Worm (Caenorhabditis elegans): ENCODE data around the gene Y32G9B.1.
A peak's percentile ranks its signal among the peaks of the same experiment; 100 is the strongest.

Gene Y32G9B.1

ce11 chrV:1774874-1775589, 54.8 kb downstream of the Y32G9B.1 start, which contains the start of gene F36H9.7:
Gene F36H9.7 (minus strand): TSS chrV:1774924.
- TF ChIP-seq nhr-90 (tag; optimal IDR thresholded peaks at IDR 0.05) (no peak), B0261.1 (tag; optimal IDR thresholded peaks at IDR 0.05) (no peak), ceh-58 (GFP tag; IDR thresholded peaks at IDR 0.05) (no peak), ceh-40 (GFP tag; IDR thresholded peaks at IDR 0.05) (no peak), ceh-100 (GFP tag; IDR thresholded peaks at IDR 0.05) (no peak), Y67H2A.10 (GFP tag; conservative IDR thresholded peaks at IDR 0.05) (no peak), aptf-3 (GFP tag; IDR thresholded peaks at IDR 0.05) (no peak), B0336.3 (GFP tag; IDR thresholded peaks at IDR 0.05) (no peak), chd-7 (tag; optimal IDR thresholded peaks at IDR 0.05) (no peak), sdz-38 (tag; optimal IDR thresholded peaks at IDR 0.05) (no peak), nhr-27 (tag; optimal IDR thresholded peaks at IDR 0.05) (no peak), F57C9.4 (tag; optimal IDR thresholded peaks at IDR 0.05) (no peak), ama-1 (optimal IDR thresholded peaks at IDR 0.05) (no peak), ama-1 (GFP tag; optimal IDR thresholded peaks at IDR 0.05) (no peak), lir-1 (GFP tag; conservative IDR thresholded peaks at IDR 0.05) (no peak), mcd-1 (GFP tag; IDR thresholded peaks at IDR 0.05) (no peak), F33H1.4 (GFP tag; IDR thresholded peaks at IDR 0.05) (no peak), attf-3 (GFP tag; conservative IDR thresholded peaks at IDR 0.05) (no peak), lag-1 (GFP tag; IDR thresholded peaks at IDR 0.05) (no peak), let-526 (GFP tag; IDR thresholded peaks at IDR 0.05) (no peak), ztf-28 (GFP tag; IDR thresholded peaks at IDR 0.05) (no peak)

- no peak for TF ChIP-seq F49E8.2 (tag; optimal IDR thresholded peaks at IDR 0.05; ENCODE audit: insufficient read depth)
- peak; percentile 12 for TF ChIP-seq nhr-80 (tag; optimal IDR thresholded peaks at IDR 0.05)
- TF ChIP-seq lsl-1 (GFP tag; optimal IDR thresholded peaks at IDR 0.05), result peak; percentile 77
- TF ChIP-seq mcd-1 (GFP tag; IDR thresholded peaks at IDR 0.05), result 0 out of 2 replicates have a peak, but pooled peaks have one; percentile 10
- no peak for TF ChIP-seq cebp-2 (GFP tag; IDR thresholded peaks at IDR 0.05)
- 0 out of 2 replicates have a peak, but pooled peaks have one; percentile 16 for TF ChIP-seq D2030.7 (GFP tag; IDR thresholded peaks at IDR 0.05)
Observed at ce11 chrV:1773120-1773519, 56.8 kb downstream of the Y32G9B.1 start.

Measured in whole organism, young adult.